Worm (Caenorhabditis elegans): ENCODE results near the gene ifta-2.

The ifta-2 gene

DNA sequence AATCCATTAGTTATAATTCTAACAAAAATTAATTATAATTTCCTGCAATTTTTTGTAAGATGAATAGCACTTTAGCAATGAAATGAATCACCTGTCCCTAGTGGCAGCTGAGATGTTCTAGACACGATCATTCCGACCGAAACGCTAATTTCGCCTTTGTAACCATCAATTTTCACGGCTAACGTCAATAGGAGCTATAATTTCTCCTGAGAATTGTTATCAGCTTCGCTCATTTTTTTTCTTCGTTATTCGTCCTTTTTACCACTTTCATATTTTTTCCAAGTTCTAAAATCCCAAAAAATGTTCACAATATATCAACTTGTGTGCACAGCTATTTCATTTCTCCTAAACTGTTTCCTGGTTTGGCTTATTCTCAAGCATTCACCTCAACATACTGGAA lies 36.6 kb downstream of the ifta-2 start, which contains the start of gene str-187:
str-187 (plus strand) TSS at position 301 of the 400 bp plus-strand sequence.
- TF ChIP-seq npax-4 (tag; optimal IDR thresholded peaks at IDR 0.05) (no peak), elt-2 (tag; optimal IDR thresholded peaks at IDR 0.05) (no peak), eyg-1 (tag; optimal IDR thresholded peaks at IDR 0.05) (no peak), ztf-16 (tag; optimal IDR thresholded peaks at IDR 0.05) (no peak), C08G9.2 (tag; optimal IDR thresholded peaks at IDR 0.05) (no peak), ceh-31 (tag; optimal IDR thresholded peaks at IDR 0.05) (no peak), ref-2 (tag; optimal IDR thresholded peaks at IDR 0.05) (no peak), T23F11.4 (GFP tag; optimal IDR thresholded peaks at IDR 0.05) (no peak), nhr-232 (tag; optimal IDR thresholded peaks at IDR 0.05) (no peak)

DNA sequence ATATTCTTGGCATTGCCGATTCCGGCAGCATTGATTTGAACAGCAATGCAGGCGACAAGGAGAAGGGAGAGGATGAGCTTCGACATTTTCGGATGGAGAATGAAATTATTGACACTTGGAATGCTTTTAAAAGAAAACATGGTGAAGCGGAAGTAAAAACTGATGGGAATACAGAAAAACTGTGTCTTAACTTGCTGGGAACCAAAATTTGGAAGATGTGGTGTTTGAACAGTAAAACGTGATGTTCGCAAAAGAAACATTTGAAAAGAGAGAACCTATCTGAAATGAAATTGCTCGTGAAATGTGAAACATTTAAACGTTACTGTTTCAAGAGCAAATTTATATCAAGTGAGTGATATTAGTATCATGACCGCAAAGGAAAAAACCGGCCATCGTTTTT lies 37.1 kb downstream of the ifta-2 start, which contains the start of gene F26D10.13:
F26D10.13 (minus strand) TSS at position 101 of the 400 bp plus-strand sequence.
- TF ChIP-seq ceh-34 (tag; optimal IDR thresholded peaks at IDR 0.05) (no peak), fkh-10 (GFP tag; optimal IDR thresholded peaks at IDR 0.05) (no peak), hlh-13 (GFP tag; optimal IDR thresholded peaks at IDR 0.05) (no peak), ref-2 (tag; optimal IDR thresholded peaks at IDR 0.05) (no peak), tbx-7 (tag; optimal IDR thresholded peaks at IDR 0.05) (no peak), zip-5 (tag; optimal IDR thresholded peaks at IDR 0.05) (no peak)

DNA sequence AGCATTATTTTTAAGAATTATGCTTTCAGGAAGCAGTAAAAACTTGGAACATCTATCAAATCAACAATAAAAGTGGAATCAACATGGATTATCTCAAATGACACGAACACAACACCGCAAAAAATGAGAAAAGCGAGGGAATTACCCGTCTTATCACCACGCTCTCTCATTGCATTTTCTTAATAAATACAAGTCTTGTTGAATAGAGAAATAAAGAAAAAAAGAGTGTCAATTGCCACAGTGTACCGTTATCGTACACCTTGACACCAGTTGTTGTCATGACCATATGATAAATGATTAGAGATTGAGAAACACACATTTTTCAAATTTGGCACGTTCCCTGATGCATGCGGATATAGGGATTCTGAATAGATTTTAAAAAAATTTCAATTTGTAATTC lies 38.1 kb downstream of the ifta-2 start:
- TF ChIP-seq ceh-31 (tag; optimal IDR thresholded peaks at IDR 0.05) (no peak), fkh-6 (tag; optimal IDR thresholded peaks at IDR 0.05) (no peak), unc-42 (tag; optimal IDR thresholded peaks at IDR 0.05) (no peak), lim-6 (tag; optimal IDR thresholded peaks at IDR 0.05) (no peak), Y22D7AL.16 (tag; optimal IDR thresholded peaks at IDR 0.05) (no peak), elt-2 (tag; optimal IDR thresholded peaks at IDR 0.05) (peak; percentile 83), pag-3 (tag; optimal IDR thresholded peaks at IDR 0.05; ENCODE audit: borderline replicate concordance) (no peak), ttx-3 (tag; optimal IDR thresholded peaks at IDR 0.05) (no peak)

DNA sequence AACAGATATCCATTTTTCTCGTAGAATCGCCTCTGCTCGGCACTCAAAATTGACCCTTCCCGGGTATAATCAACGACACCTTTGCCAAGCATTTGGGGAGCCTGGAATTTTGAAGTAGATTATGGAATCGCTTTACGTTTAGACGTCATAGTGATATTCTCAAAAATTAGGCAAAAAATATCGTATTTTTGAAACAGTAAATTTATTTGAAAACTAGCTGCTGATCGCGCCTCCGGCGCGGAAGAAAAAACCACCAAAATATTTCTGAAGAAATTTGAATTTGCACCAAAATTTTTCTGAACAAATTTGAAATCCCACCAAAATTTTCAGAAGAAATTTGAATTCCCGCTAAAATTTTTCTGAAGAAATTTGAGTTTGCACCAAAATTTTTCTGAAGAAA lies 39.4 kb downstream of the ifta-2 start, which contains the start of gene ZK550.6:
ZK550.6 (minus strand) TSS at position 101 of the 400 bp plus-strand sequence.
- TF ChIP-seq dmd-4 (tag; optimal IDR thresholded peaks at IDR 0.05; ENCODE audit: borderline replicate concordance) (no peak), elt-2 (tag; optimal IDR thresholded peaks at IDR 0.05) (no peak), npax-4 (tag; optimal IDR thresholded peaks at IDR 0.05) (no peak)

DNA sequence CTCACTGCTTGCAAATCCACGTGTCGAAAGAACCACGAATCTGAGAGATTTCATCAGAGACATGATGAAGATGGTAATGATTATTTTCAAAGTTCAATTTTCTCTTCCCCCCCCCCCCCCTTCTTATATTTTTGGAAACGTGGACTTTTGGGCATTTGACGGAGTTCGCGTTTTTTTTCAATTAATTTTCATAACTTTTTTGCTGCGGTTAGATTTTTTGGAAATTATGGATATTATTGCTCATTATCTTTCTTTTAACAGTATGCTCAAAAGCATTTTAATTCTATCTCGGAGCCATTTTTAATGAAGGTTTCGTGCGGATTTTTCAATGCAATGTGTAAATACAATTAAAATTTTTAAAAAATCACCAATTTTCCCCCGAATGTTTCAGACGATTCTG lies 42.5 kb downstream of the ifta-2 start, which contains the start of gene phyh-1:
phyh-1 (minus strand) TSS at position 101 of the 400 bp plus-strand sequence.
- no peak for TF ChIP-seq Y22D7AL.16 (tag; optimal IDR thresholded peaks at IDR 0.05)
- TF ChIP-seq tbx-2 (tag; optimal IDR thresholded peaks at IDR 0.05), result no peak

DNA sequence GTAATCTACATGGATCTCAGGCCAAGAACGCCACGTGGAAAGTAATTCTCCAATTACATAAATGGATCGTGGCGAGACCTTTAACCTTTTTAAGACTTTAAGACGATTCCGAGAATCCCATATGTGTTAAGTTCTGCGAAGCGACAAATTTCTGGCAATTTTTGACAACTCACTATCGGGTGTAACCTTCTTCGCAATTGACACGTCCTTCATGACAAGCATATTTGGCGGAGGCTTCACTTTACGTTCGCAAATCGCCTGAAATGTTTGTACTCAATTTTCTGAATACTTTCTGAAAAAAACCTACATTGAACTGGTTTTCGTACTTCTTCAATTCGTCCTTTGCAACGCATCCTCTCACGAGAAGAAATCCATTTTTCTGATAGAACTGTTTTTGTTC lies 43.0 kb downstream of the ifta-2 start:
- TF ChIP-seq unc-55 (GFP tag; optimal IDR thresholded peaks at IDR 0.05), result no peak
- no peak for TF ChIP-seq ceh-31 (tag; optimal IDR thresholded peaks at IDR 0.05)
- TF ChIP-seq T23F11.4 (GFP tag; optimal IDR thresholded peaks at IDR 0.05), result no peak
- no peak for TF ChIP-seq tbx-2 (tag; optimal IDR thresholded peaks at IDR 0.05)
- no peak for TF ChIP-seq pqm-1 (tag; optimal IDR thresholded peaks at IDR 0.05)
- TF ChIP-seq sdc-2 (tag; optimal IDR thresholded peaks at IDR 0.05), result no peak
- TF ChIP-seq nhr-232 (tag; optimal IDR thresholded peaks at IDR 0.05), result no peak
- TF ChIP-seq ceh-19 (GFP tag; optimal IDR thresholded peaks at IDR 0.05), result no peak
- TF ChIP-seq pha-2 (tag; optimal IDR thresholded peaks at IDR 0.05), result no peak
- TF ChIP-seq pax-1 (tag; optimal IDR thresholded peaks at IDR 0.05), result no peak
- no peak for TF ChIP-seq ceh-34 (tag; optimal IDR thresholded peaks at IDR 0.05)
- TF ChIP-seq sox-2 (GFP tag; IDR thresholded peaks at IDR 0.05), result no peak
- no peak for TF ChIP-seq odd-2 (tag; optimal IDR thresholded peaks at IDR 0.05)
- no peak for TF ChIP-seq ceh-30 (tag; optimal IDR thresholded peaks at IDR 0.05)
- TF ChIP-seq C08G9.2 (tag; optimal IDR thresholded peaks at IDR 0.05), result no peak
- no peak for TF ChIP-seq pros-1 (tag; optimal IDR thresholded peaks at IDR 0.05)
- TF ChIP-seq C38D4.7 (GFP tag; optimal IDR thresholded peaks at IDR 0.05), result no peak
- no peak for TF ChIP-seq madf-2 (tag; optimal IDR thresholded peaks at IDR 0.05)
- no peak for TF ChIP-seq ttx-3 (tag; optimal IDR thresholded peaks at IDR 0.05)
- no peak for TF ChIP-seq lin-11 (tag; optimal IDR thresholded peaks at IDR 0.05)
